Worm (Caenorhabditis elegans) whole organism, young adult: ENCODE results near the gene K12D12.4.

ENCODE experiments used
- F39B2.1 ChIP-seq: fragments of 200-800 bp; sonication (Bioruptor generic); IDR thresholded peaks from 2 replicates; pipeline ENCODE4 v1.3.6; 2022; ENCODE audit warnings: missing genetic modification reagents, missing genetic modification characterization, missing compliant biosample characterization
- ama-1 ChIP-seq, 3 experiments: fragments of 150-350 bp in 1 of 3; sonication (generic microtip) in 2 of 3; optimal IDR thresholded peaks; 2 replicates each; lab custom pipeline; 2014 to 2018; ENCODE audit warnings: missing biosample characterization in 2 of 3, missing genetic modification characterization in 2 of 3, missing genetic modification reagents in 2 of 3
- aptf-3 ChIP-seq: fragments of 200-800 bp; sonication (Bioruptor generic); IDR thresholded peaks from 2 replicates; pipeline ENCODE4 v1.3.6; 2022; ENCODE audit warnings: missing genetic modification characterization, missing compliant biosample characterization
- attf-6 ChIP-seq: fragments of 200-800 bp; sonication (Bioruptor generic); IDR thresholded peaks from 2 replicates; pipeline ENCODE4 v1.3.6; 2022; ENCODE audit warnings: missing genetic modification reagents, missing genetic modification characterization, missing compliant biosample characterization
- cebp-1 ChIP-seq, 2 experiments: fragments of 200-800 bp in 1 of 2; sonication (Bioruptor generic) in 1 of 2; sonication (generic microtip) in 1 of 2; IDR thresholded peaks in 1 of 2; optimal IDR thresholded peaks in 1 of 2; 2 replicates each; pipeline versions ENCODE4 v1.3.6 to Lab custom; 2017 to 2022; ENCODE audit warnings: missing compliant biosample characterization in 2 of 2, missing genetic modification characterization in 2 of 2, mild to moderate bottlenecking in 1 of 2, missing genetic modification reagents in 1 of 2, moderate library complexity in 1 of 2
- ceh-27 ChIP-seq: fragments of 200-800 bp; sonication (Bioruptor generic); optimal IDR thresholded peaks from 2 replicates; lab custom pipeline; 2018; ENCODE audit warnings: mild to moderate bottlenecking, missing genetic modification characterization, moderate library complexity, missing compliant biosample characterization
- dpff-1 ChIP-seq: sonication (generic microtip); optimal IDR thresholded peaks from 2 replicates; lab custom pipeline; 2017; ENCODE audit warnings: mild to moderate bottlenecking, missing genetic modification characterization, missing compliant biosample characterization
- fkh-3 ChIP-seq: sonication (generic microtip); optimal IDR thresholded peaks from 2 replicates; lab custom pipeline; 2016; ENCODE audit warnings: mild to moderate bottlenecking, missing genetic modification characterization, missing compliant biosample characterization
- nhr-27 ChIP-seq: fragments of 200-800 bp; sonication (Bioruptor generic); optimal IDR thresholded peaks from 2 replicates; lab custom pipeline; 2018; ENCODE audit warnings: mild to moderate bottlenecking, missing genetic modification characterization, moderate library complexity, missing compliant biosample characterization
- snpc-3.4 ChIP-seq: sonication (generic microtip); optimal IDR thresholded peaks from 2 replicates; lab custom pipeline; 2017; ENCODE audit warnings: missing genetic modification characterization, mild to moderate bottlenecking, missing compliant biosample characterization, antibody characterized with exemption, moderate library complexity, missing genotype, missing genetic modification reagents
- tbp1 ChIP-seq: fragments of 200-800 bp; sonication (Bioruptor generic); optimal IDR thresholded peaks from 2 replicates; lab custom pipeline; 2018; ENCODE audit warnings: mild to moderate bottlenecking, missing genetic modification characterization, missing compliant biosample characterization
- ztf-26 ChIP-seq: sonication (generic microtip); optimal IDR thresholded peaks from 2 replicates; lab custom pipeline; 2017; ENCODE audit warnings: missing genetic modification characterization, missing compliant biosample characterization

ce11 chrII:11899761-11900160 is 34.2 kb upstream of the K12D12.4 start:
- TF ChIP-seq nhr-27 (tag; lab: Kevin White, UChicago) (no peak), ceh-27 (no peak), attf-6 (GFP tag; lab: Robert Waterston, UW) (no peak), snpc-3.4 (tag; lab: Kevin White, UChicago) (no peak), dpff-1 (tag; lab: Kevin White, UChicago) (no peak), fkh-3 (tag; lab: Kevin White, UChicago) (no peak), tbp1 (GFP tag; lab: Kevin White, UChicago) (no peak), aptf-3 (no peak), ztf-26 (tag; lab: Kevin White, UChicago) (no peak), ama-1 (optimal IDR thresholded peaks at IDR 0.05; lab: Kevin White, UChicago) (no peak), ama-1 (GFP tag; optimal IDR thresholded peaks at IDR 0.05; lab: Kevin White, UChicago) (no peak), F39B2.1 (GFP tag; lab: Robert Waterston, UW) (no peak), cebp-1 (GFP tag; IDR thresholded peaks at IDR 0.05; lab: Robert Waterston, UW) (no peak), cebp-1 (tag; optimal IDR thresholded peaks at IDR 0.05; lab: Kevin White, UChicago) (no peak)
